Fruit fly (Drosophila melanogaster): Measurements from ENCODE around the gene CG5707.

- TF ChIP-seq Dll (optimal IDR thresholded peaks at IDR 0.05) (no peak), psq (optimal IDR thresholded peaks at IDR 0.05) (no peak), usp (GFP tag; optimal IDR thresholded peaks at IDR 0.05) (no peak), pan (optimal IDR thresholded peaks at IDR 0.05) (no peak), EcR (GFP tag; optimal IDR thresholded peaks at IDR 0.05) (no peak), CG8478 (optimal IDR thresholded peaks at IDR 0.05) (no peak)
These were observed at the start of gene CG5707 for dm6 chr3L:2191994-2192450.
